Worm (Caenorhabditis elegans) whole organism, L4 larva: ENCODE data around the gene Y43B11AR.1.

ENCODE experiments used
- D1046.2 ChIP-seq: fragments of 200-800 bp; sonication (Bioruptor generic); IDR thresholded peaks from 2 replicates; pipeline ENCODE4 v1.3.6; 2022; ENCODE audit warnings: missing genetic modification characterization, missing compliant biosample characterization
- F26F4.8 ChIP-seq: fragments of 200-800 bp; sonication (Bioruptor generic); conservative IDR thresholded peaks from 2 replicates; pipeline ENCODE4 v1.3.6; 2022; ENCODE audit warnings: missing genetic modification characterization, missing compliant biosample characterization
- F44E2.7 ChIP-seq: fragments of 200-800 bp; sonication (Bioruptor generic); IDR thresholded peaks from 2 replicates; pipeline ENCODE4 v2.1.2; 2022; ENCODE audit warnings: missing genetic modification characterization, missing compliant biosample characterization
- T20F7.1 ChIP-seq: fragments of 200-800 bp; sonication (Bioruptor generic); optimal IDR thresholded peaks from 2 replicates; lab custom pipeline; 2018; ENCODE audit warnings: mild to moderate bottlenecking, missing genetic modification characterization, missing compliant biosample characterization
- Y48G9A.11 ChIP-seq: fragments of 200-800 bp; sonication (Bioruptor generic); IDR thresholded peaks from 2 replicates; pipeline ENCODE4 v1.3.6; 2022; ENCODE audit warnings: missing genetic modification reagents, missing genetic modification characterization, missing compliant biosample characterization
- ZK337.2 ChIP-seq: fragments of 200-800 bp; sonication (Bioruptor generic); IDR thresholded peaks from 2 replicates; pipeline ENCODE4 v1.3.6; 2022; ENCODE audit warnings: missing genetic modification reagents, missing genetic modification characterization, missing compliant biosample characterization
- aha-1 ChIP-seq: fragments of 150-350 bp; peaks from one replicate; lab custom pipeline; 2014; ENCODE audit warnings: missing biosample characterization, missing genetic modification characterization
- ama-1 ChIP-seq: fragments of 150-350 bp; optimal IDR thresholded peaks from 2 replicates; lab custom pipeline; 2014; ENCODE audit warnings: inconsistent platforms, mixed read lengths
- arid-1 ChIP-seq: fragments of 200-800 bp; sonication (Bioruptor generic); conservative IDR thresholded peaks from 2 replicates; pipeline ENCODE4 v1.3.6; 2022; ENCODE audit warnings: missing genetic modification reagents, missing genetic modification characterization, missing compliant biosample characterization
- ceh-20 ChIP-seq: fragments of 200-800 bp; sonication (Bioruptor generic); IDR thresholded peaks from 2 replicates; pipeline ENCODE4 v1.3.6; 2022; ENCODE audit warnings: missing genetic modification reagents, missing genetic modification characterization, missing compliant biosample characterization
- ceh-28 ChIP-seq: fragments of 150-350 bp; optimal IDR thresholded peaks from 2 replicates; lab custom pipeline; 2014; ENCODE audit warnings: missing biosample characterization, missing genetic modification reagents, missing genetic modification characterization
- ceh-44 ChIP-seq: fragments of 200-800 bp; sonication (Bioruptor generic); IDR thresholded peaks from 2 replicates; pipeline ENCODE4 v1.3.6; 2022; ENCODE audit warnings: missing genetic modification reagents, missing genetic modification characterization, missing compliant biosample characterization
- ceh-82 ChIP-seq: sonication (generic microtip); optimal IDR thresholded peaks from 2 replicates; lab custom pipeline; 2017; ENCODE audit warnings: missing biosample characterization, missing genetic modification characterization
- daf-19 ChIP-seq: fragments of 200-800 bp; sonication (Bioruptor generic); conservative IDR thresholded peaks from 2 replicates; pipeline ENCODE4 v1.3.6; 2022; ENCODE audit warnings: missing genetic modification characterization, missing compliant biosample characterization
- daf-8 ChIP-seq: fragments of 200-800 bp; sonication (Bioruptor generic); IDR thresholded peaks from 2 replicates; pipeline ENCODE4 v1.3.6; 2022; ENCODE audit warnings: missing genetic modification characterization, missing compliant biosample characterization
- dmd-6 ChIP-seq: fragments of 200-800 bp; sonication (Bioruptor generic); IDR thresholded peaks from 2 replicates; pipeline ENCODE4 v1.3.6; 2022; ENCODE audit warnings: missing genetic modification reagents, missing genetic modification characterization, missing compliant biosample characterization
- dmd-8 ChIP-seq: fragments of 200-800 bp; sonication (Bioruptor generic); IDR thresholded peaks from 2 replicates; pipeline ENCODE4 v1.3.6; 2022; ENCODE audit warnings: missing genetic modification characterization, missing compliant biosample characterization
- duxl-1 ChIP-seq: sonication (generic microtip); optimal IDR thresholded peaks from 2 replicates; lab custom pipeline; 2016; ENCODE audit warnings: mild to moderate bottlenecking, missing genetic modification characterization, moderate library complexity, missing compliant biosample characterization; ENCODE audit not compliant: poor library complexity
- egl-27 ChIP-seq: sonication (generic microtip); optimal IDR thresholded peaks from 3 replicates; lab custom pipeline; 2017; ENCODE audit warnings: missing biosample characterization, missing genetic modification reagents, missing genetic modification characterization
- hif-1 ChIP-seq, 2 experiments: sonication (generic microtip); optimal IDR thresholded peaks; 2 replicates each; lab custom pipeline; 2016 to 2017; ENCODE audit warnings: missing compliant biosample characterization in 2 of 2, missing genetic modification characterization in 2 of 2, missing genetic modification reagents in 2 of 2, missing genotype in 2 of 2, mild to moderate bottlenecking in 1 of 2
- hlh-11 ChIP-seq: fragments of 200-800 bp; sonication (Bioruptor generic); optimal IDR thresholded peaks from 2 replicates; lab custom pipeline; 2018; ENCODE audit warnings: mild to moderate bottlenecking, missing genetic modification characterization, missing compliant biosample characterization
- hlh-30 ChIP-seq: sonication (generic microtip); optimal IDR thresholded peaks from 2 replicates; lab custom pipeline; 2017; ENCODE audit warnings: antibody characterized with exemption, mild to moderate bottlenecking, missing genetic modification characterization, missing compliant biosample characterization; ENCODE audit not compliant: insufficient read depth
- hmg-1.1 ChIP-seq: fragments of 200-800 bp; sonication (Bioruptor generic); IDR thresholded peaks from 2 replicates; pipeline ENCODE4 v1.3.6; 2022; ENCODE audit warnings: missing genetic modification reagents, missing genetic modification characterization, missing compliant biosample characterization
- lim-7 ChIP-seq: fragments of 200-800 bp; sonication (Bioruptor generic); IDR thresholded peaks from 2 replicates; pipeline ENCODE4 v1.3.6; 2022; ENCODE audit warnings: missing genetic modification characterization, missing compliant biosample characterization
- lin-15B ChIP-seq: fragments of 150-350 bp; sonication (generic microtip); optimal IDR thresholded peaks from 3 replicates; lab custom pipeline; 2014; ENCODE audit warnings: missing biosample characterization, missing genetic modification characterization
- madf-9 ChIP-seq: fragments of 200-800 bp; sonication (Bioruptor generic); conservative IDR thresholded peaks from 2 replicates; pipeline ENCODE4 v1.3.6; 2022; ENCODE audit warnings: missing genetic modification reagents, missing genetic modification characterization, missing compliant biosample characterization
- mdl-1 ChIP-seq, 2 experiments: fragments of 150-350 bp in 1 of 2; sonication (generic microtip) in 1 of 2; optimal IDR thresholded peaks; 2 replicates each; lab custom pipeline; 2014 to 2017; ENCODE audit warnings: missing biosample characterization in 2 of 2, missing genetic modification characterization in 2 of 2
- mep-1 ChIP-seq: fragments of 150-350 bp; sonication (generic microtip); optimal IDR thresholded peaks from 3 replicates; lab custom pipeline; 2014; ENCODE audit warnings: missing biosample characterization, missing genetic modification characterization
- mxl-2 ChIP-seq: fragments of 200-800 bp; sonication (Bioruptor generic); conservative IDR thresholded peaks from 2 replicates; pipeline ENCODE4 v1.3.6; 2022; ENCODE audit warnings: missing genetic modification reagents, missing genetic modification characterization, missing compliant biosample characterization
- mxl-3 ChIP-seq: fragments of 200-800 bp; sonication (Bioruptor generic); optimal IDR thresholded peaks from 2 replicates; lab custom pipeline; 2018; ENCODE audit warnings: mild to moderate bottlenecking, missing genetic modification characterization, missing compliant biosample characterization
- nhr-10 ChIP-seq: fragments of 150-350 bp; optimal IDR thresholded peaks from 2 replicates; lab custom pipeline; 2014; ENCODE audit warnings: missing biosample characterization, missing genetic modification characterization
- nhr-11 ChIP-seq: fragments of 150-350 bp; optimal IDR thresholded peaks from 2 replicates; lab custom pipeline; 2014; ENCODE audit warnings: missing biosample characterization, missing genetic modification characterization
- nhr-111 ChIP-seq: fragments of 200-800 bp; sonication (Bioruptor generic); optimal IDR thresholded peaks from 2 replicates; lab custom pipeline; 2018; ENCODE audit warnings: mild to moderate bottlenecking, missing genetic modification characterization, missing compliant biosample characterization
- nhr-41 ChIP-seq: fragments of 200-800 bp; sonication (Bioruptor generic); IDR thresholded peaks from 2 replicates; pipeline ENCODE4 v1.3.6; 2022; ENCODE audit warnings: missing genetic modification reagents, missing genetic modification characterization, missing compliant biosample characterization
- nhr-42 ChIP-seq: fragments of 200-800 bp; sonication (Bioruptor generic); IDR thresholded peaks from 2 replicates; pipeline ENCODE4 v1.3.6; 2022; ENCODE audit warnings: missing genetic modification characterization, missing compliant biosample characterization
- nhr-77 ChIP-seq: fragments of 150-350 bp; optimal IDR thresholded peaks from 2 replicates; lab custom pipeline; 2014; ENCODE audit warnings: missing biosample characterization, missing genetic modification characterization
- php-3 ChIP-seq: fragments of 200-800 bp; sonication (Bioruptor generic); IDR thresholded peaks from 2 replicates; pipeline ENCODE4 v1.3.6; 2022; ENCODE audit warnings: missing genetic modification reagents, missing genetic modification characterization, missing compliant biosample characterization
- pqm-1 ChIP-seq: sonication (generic microtip); optimal IDR thresholded peaks from 2 replicates; lab custom pipeline; 2017; ENCODE audit warnings: missing biosample characterization, missing genetic modification characterization
- rbr-2 ChIP-seq: sonication (generic microtip); optimal IDR thresholded peaks from 2 replicates; lab custom pipeline; 2016; ENCODE audit warnings: missing genotype, missing genetic modification characterization, missing compliant biosample characterization
- saeg-2 ChIP-seq: fragments of 200-800 bp; sonication (Bioruptor generic); IDR thresholded peaks from 2 replicates; pipeline ENCODE4 v1.3.6; 2022; ENCODE audit warnings: missing genetic modification reagents, missing genetic modification characterization, missing compliant biosample characterization
- snpc-1.2 ChIP-seq: fragments of 200-800 bp; sonication (Bioruptor generic); IDR thresholded peaks from 2 replicates; pipeline ENCODE4 v1.3.6; 2022; ENCODE audit warnings: missing genetic modification reagents, missing genetic modification characterization, missing compliant biosample characterization
- snpc-4 ChIP-seq: fragments of 150-350 bp; optimal IDR thresholded peaks from 2 replicates; lab custom pipeline; 2014; ENCODE audit warnings: missing biosample characterization, missing genetic modification characterization
- spr-1 ChIP-seq: sonication (generic microtip); optimal IDR thresholded peaks from 2 replicates; lab custom pipeline; 2016; ENCODE audit warnings: mild to moderate bottlenecking, missing genetic modification characterization, missing compliant biosample characterization
- tra-1 ChIP-seq: fragments of 200-800 bp; sonication (Bioruptor generic); IDR thresholded peaks from 2 replicates; pipeline ENCODE4 v1.3.6; 2022; ENCODE audit warnings: missing genetic modification reagents, missing genetic modification characterization, missing compliant biosample characterization
- unc-62 ChIP-seq, 3 experiments: fragments of 150-350 bp in 1 of 3; sonication (generic microtip); optimal IDR thresholded peaks in 2 of 3; peaks in 1 of 3; 1 replicate in 1 of 3; 2 replicates in 2 of 3; lab custom pipeline; 2014 to 2017; ENCODE audit warnings: missing biosample characterization in 3 of 3, missing genetic modification characterization in 3 of 3, missing genetic modification reagents in 3 of 3, missing genotype in 1 of 3
- zfp-2 ChIP-seq: sonication (generic microtip); optimal IDR thresholded peaks from 2 replicates; lab custom pipeline; 2016; ENCODE audit warnings: mild to moderate bottlenecking, missing genetic modification characterization, missing compliant biosample characterization
- zip-11 ChIP-seq: fragments of 200-800 bp; sonication (Bioruptor generic); IDR thresholded peaks from 2 replicates; pipeline ENCODE4 v1.3.6; 2022; ENCODE audit warnings: missing genetic modification characterization, missing compliant biosample characterization
- zip-2 ChIP-seq: fragments of 150-350 bp; optimal IDR thresholded peaks from 2 replicates; lab custom pipeline; 2014; ENCODE audit warnings: missing biosample characterization, missing genetic modification characterization
- ztf-7 ChIP-seq: fragments of 150-350 bp; optimal IDR thresholded peaks from 2 replicates; lab custom pipeline; 2014; ENCODE audit warnings: missing biosample characterization, missing genetic modification characterization

Y43B11AR.1 gene

ce11 chrIV:7098509-7099065, 17.3 kb downstream of the Y43B11AR.1 start, which contains the start of gene ZC477.4 (continued):
- TF ChIP-seq zip-11: no peak
- TF ChIP-seq daf-8 (GFP tag; lab: Robert Waterston, UW): no peak
- peak; percentile 39 for TF ChIP-seq nhr-11

DNA sequence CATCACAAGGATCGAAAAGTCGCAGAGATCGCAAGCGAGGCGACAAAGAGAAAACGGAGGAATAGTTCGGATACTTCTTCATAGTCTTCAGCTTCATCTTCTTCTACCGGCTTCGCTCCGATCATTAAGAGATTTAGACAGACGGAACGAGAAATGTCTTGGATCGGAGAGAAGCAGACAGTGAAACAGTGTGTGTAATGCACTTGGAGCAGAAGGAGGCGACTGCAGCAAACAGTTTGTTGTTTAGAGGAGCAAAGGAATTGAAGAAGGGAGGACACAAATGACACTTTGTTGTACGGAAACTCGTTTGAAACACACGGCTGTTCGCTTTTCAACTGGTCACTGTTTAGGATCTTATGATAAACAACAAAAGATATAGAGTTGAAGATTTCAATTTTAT, 18.1 kb downstream of the Y43B11AR.1 start:
- TF ChIP-seq rbr-2 (tag; lab: Kevin White, UChicago) (no peak), unc-62 (GFP tag; optimal IDR thresholded peaks at IDR 0.05 in 1 of 2; lab: Kevin White, UChicago) (peak in 1 of 2 experiments; percentile 38), unc-62 (tag; optimal IDR thresholded peaks at IDR 0.05; lab: Kevin White, UChicago) (no peak), ama-1 (no peak), ceh-28 (tag; lab: Kevin White, UChicago) (no peak), hif-1 (tag; optimal IDR thresholded peaks at IDR 0.05; lab: Kevin White, UChicago) (no peak), mxl-2 (GFP tag; lab: Robert Waterston, UW) (no peak), php-3 (GFP tag; lab: Robert Waterston, UW) (no peak), Y48G9A.11 (GFP tag; lab: Robert Waterston, UW) (no peak), ceh-44 (GFP tag; lab: Robert Waterston, UW) (no peak), tra-1 (GFP tag; lab: Robert Waterston, UW) (0 out of 2 replicates have a peak, but pooled peaks have one; percentile 17), mep-1 (no peak), hlh-30 (tag; lab: Kevin White, UChicago) (no peak), snpc-4 (tag; lab: Kevin White, UChicago) (no peak), nhr-42 (GFP tag; lab: Robert Waterston, UW) (no peak), madf-9 (GFP tag; lab: Robert Waterston, UW) (no peak), zip-2 (tag; lab: Kevin White, UChicago) (no peak), D1046.2 (GFP tag; lab: Robert Waterston, UW) (no peak), spr-1 (tag; lab: Kevin White, UChicago) (no peak), nhr-77 (tag; lab: Kevin White, UChicago) (no peak), snpc-1.2 (no peak), nhr-10 (tag; lab: Kevin White, UChicago) (no peak), egl-27 (tag; lab: Kevin White, UChicago) (no peak), lin-15B (tag; lab: Kevin White, UChicago) (no peak), F44E2.7 (no peak), zfp-2 (tag; lab: Kevin White, UChicago) (no peak), nhr-41 (GFP tag; lab: Robert Waterston, UW) (no peak), hmg-1.1 (GFP tag; lab: Robert Waterston, UW) (peak; percentile 31; the same call in 1 of the 2 replicates), duxl-1 (tag; lab: Kevin White, UChicago) (no peak), ZK337.2 (no peak), T20F7.1 (GFP tag; lab: Kevin White, UChicago) (no peak), lim-7 (GFP tag; lab: Robert Waterston, UW) (no peak), dmd-8 (GFP tag; lab: Robert Waterston, UW) (no peak), mxl-3 (GFP tag; lab: Kevin White, UChicago) (no peak), daf-8 (GFP tag; lab: Robert Waterston, UW) (no peak), arid-1 (GFP tag; lab: Robert Waterston, UW) (no peak), pqm-1 (tag; lab: Kevin White, UChicago) (no peak), mdl-1 (tag; optimal IDR thresholded peaks at IDR 0.05; lab: Kevin White, UChicago) (no peak), nhr-111 (GFP tag; lab: Kevin White, UChicago) (no peak), ztf-7 (tag; lab: Kevin White, UChicago) (no peak), hlh-11 (tag; lab: Kevin White, UChicago) (peak; percentile 73), nhr-11 (peak; percentile 37), F26F4.8 (GFP tag; lab: Robert Waterston, UW) (no peak), aha-1 (no peak), ceh-82 (tag; lab: Kevin White, UChicago) (no peak), ceh-20 (GFP tag; lab: Robert Waterston, UW) (no peak), dmd-6 (peak; percentile 20; the same call in 1 of the 2 replicates), saeg-2 (GFP tag; lab: Robert Waterston, UW) (no peak), daf-19 (GFP tag; lab: Robert Waterston, UW) (no peak)
